Worm (Caenorhabditis elegans) whole organism, L2 larva: ENCODE results near the gene rpt-2.

Experiments used
- C34F6.9 ChIP-seq: fragments of 150-350 bp; optimal IDR thresholded peaks from 2 replicates; lab custom pipeline; 2014; ENCODE audit warnings: missing biosample characterization, missing genetic modification characterization
- Y55F3AM.14 ChIP-seq: fragments of 200-800 bp; sonication (Bioruptor generic); optimal IDR thresholded peaks from 2 replicates; lab custom pipeline; 2018; ENCODE audit warnings: mild to moderate bottlenecking, missing genetic modification characterization, missing compliant biosample characterization
- ZK546.5 ChIP-seq: sonication (generic microtip); optimal IDR thresholded peaks from 2 replicates; lab custom pipeline; 2017; ENCODE audit warnings: missing biosample characterization, missing genetic modification characterization
- alr-1 ChIP-seq: fragments of 150-350 bp; optimal IDR thresholded peaks from 2 replicates; lab custom pipeline; 2014; ENCODE audit warnings: missing biosample characterization, missing genetic modification characterization
- aly-2 ChIP-seq: fragments of 150-350 bp; optimal IDR thresholded peaks from 2 replicates; lab custom pipeline; 2014; ENCODE audit warnings: missing biosample characterization, missing genetic modification characterization
- ama-1 ChIP-seq: fragments of 150-350 bp; optimal IDR thresholded peaks from 2 replicates; lab custom pipeline; 2018; ENCODE audit warnings: inconsistent platforms
- blmp-1 ChIP-seq: sonication (generic microtip); optimal IDR thresholded peaks from 2 replicates; lab custom pipeline; 2017; ENCODE audit warnings: missing genetic modification characterization, mild to moderate bottlenecking, missing compliant biosample characterization, antibody characterized with exemption, moderate library complexity; ENCODE audit not compliant: insufficient read depth
- ceh-16 ChIP-seq: fragments of 150-350 bp; optimal IDR thresholded peaks from 2 replicates; lab custom pipeline; 2014; ENCODE audit warnings: missing biosample characterization, missing genetic modification characterization
- ceh-82 ChIP-seq: fragments of 150-350 bp; optimal IDR thresholded peaks from 2 replicates; lab custom pipeline; 2014; ENCODE audit warnings: missing biosample characterization, missing genetic modification characterization
- crh-2 ChIP-seq: sonication (generic microtip); optimal IDR thresholded peaks from 2 replicates; lab custom pipeline; 2017; ENCODE audit warnings: missing biosample characterization, missing genetic modification characterization
- dmd-4 ChIP-seq: sonication (generic microtip); optimal IDR thresholded peaks from 2 replicates; lab custom pipeline; 2017; ENCODE audit warnings: missing biosample characterization, missing genetic modification characterization
- egl-27 ChIP-seq: sonication (generic microtip); optimal IDR thresholded peaks from 3 replicates; lab custom pipeline; 2017; ENCODE audit warnings: missing biosample characterization, missing genetic modification reagents, missing genetic modification characterization
- elt-1 ChIP-seq: fragments of 150-350 bp; optimal IDR thresholded peaks from 2 replicates; lab custom pipeline; 2014; ENCODE audit warnings: missing biosample characterization, missing genetic modification characterization
- elt-3 ChIP-seq: sonication (generic microtip); optimal IDR thresholded peaks from 2 replicates; lab custom pipeline; 2017; ENCODE audit warnings: missing biosample characterization, missing genetic modification characterization
- fos-1 ChIP-seq: fragments of 150-350 bp; optimal IDR thresholded peaks from 2 replicates; lab custom pipeline; 2014; ENCODE audit warnings: missing biosample characterization, missing genetic modification characterization
- gmeb-1 ChIP-seq: fragments of 150-350 bp; optimal IDR thresholded peaks from 2 replicates; lab custom pipeline; 2014; ENCODE audit warnings: missing biosample characterization, missing genetic modification characterization
- lin-11 ChIP-seq: fragments of 150-350 bp; sonication (generic microtip); optimal IDR thresholded peaks from 2 replicates; lab custom pipeline; 2014; ENCODE audit warnings: missing biosample characterization, missing genetic modification characterization, inconsistent platforms, mixed read lengths
- lin-13 ChIP-seq: fragments of 150-350 bp; optimal IDR thresholded peaks from 2 replicates; lab custom pipeline; 2014; ENCODE audit warnings: missing biosample characterization, missing genetic modification reagents, missing genetic modification characterization
- lin-39 ChIP-seq: fragments of 150-350 bp; optimal IDR thresholded peaks from 2 replicates; lab custom pipeline; 2014; ENCODE audit warnings: missing biosample characterization, missing genetic modification reagents, missing genetic modification characterization
- lsy-2 ChIP-seq, 2 experiments: fragments of 150-350 bp in 1 of 2; sonication (generic microtip) in 1 of 2; optimal IDR thresholded peaks; 2 replicates each; lab custom pipeline; 2014 to 2017; ENCODE audit warnings: missing biosample characterization in 2 of 2, missing genetic modification characterization in 2 of 2
- mab-5 ChIP-seq: fragments of 150-350 bp; optimal IDR thresholded peaks from 2 replicates; lab custom pipeline; 2014; ENCODE audit warnings: missing biosample characterization, missing genetic modification characterization
- mbf-1 ChIP-seq: sonication (generic microtip); optimal IDR thresholded peaks from 2 replicates; lab custom pipeline; 2017; ENCODE audit warnings: missing biosample characterization, missing genetic modification characterization
- mdl-1 ChIP-seq, 2 experiments: fragments of 150-350 bp in 1 of 2; sonication (generic microtip) in 1 of 2; optimal IDR thresholded peaks; 2 replicates each; lab custom pipeline; 2017; ENCODE audit warnings: missing biosample characterization in 2 of 2, missing genetic modification characterization in 2 of 2
- nhr-10 ChIP-seq: sonication (generic microtip); optimal IDR thresholded peaks from 2 replicates; lab custom pipeline; 2017; ENCODE audit warnings: missing biosample characterization, missing genetic modification characterization
- nhr-11 ChIP-seq: fragments of 150-350 bp; optimal IDR thresholded peaks from 2 replicates; lab custom pipeline; 2014; ENCODE audit warnings: missing biosample characterization, missing genetic modification characterization
- nhr-12 ChIP-seq: fragments of 150-350 bp; optimal IDR thresholded peaks from 2 replicates; lab custom pipeline; 2014; ENCODE audit warnings: missing biosample characterization, missing genetic modification characterization
- nhr-129 ChIP-seq: fragments of 150-350 bp; optimal IDR thresholded peaks from 2 replicates; lab custom pipeline; 2014; ENCODE audit warnings: missing biosample characterization, missing genetic modification characterization
- nhr-21 ChIP-seq: fragments of 150-350 bp; optimal IDR thresholded peaks from 2 replicates; lab custom pipeline; 2014; ENCODE audit warnings: missing biosample characterization, missing genetic modification characterization
- nhr-23 ChIP-seq: fragments of 150-350 bp; optimal IDR thresholded peaks from 2 replicates; lab custom pipeline; 2014; ENCODE audit warnings: missing biosample characterization, missing genetic modification reagents, missing genetic modification characterization
- nhr-237 ChIP-seq: fragments of 150-350 bp; optimal IDR thresholded peaks from 2 replicates; lab custom pipeline; 2014; ENCODE audit warnings: missing biosample characterization, missing genetic modification characterization
- nhr-25 ChIP-seq: fragments of 150-350 bp; sonication (generic microtip); optimal IDR thresholded peaks from 3 replicates; lab custom pipeline; 2014; ENCODE audit warnings: missing biosample characterization, missing genetic modification characterization
- nhr-6 ChIP-seq: fragments of 150-350 bp; optimal IDR thresholded peaks from 2 replicates; lab custom pipeline; 2014; ENCODE audit warnings: missing biosample characterization, missing genetic modification characterization
- nhr-77 ChIP-seq: fragments of 150-350 bp; optimal IDR thresholded peaks from 2 replicates; lab custom pipeline; 2014; ENCODE audit warnings: missing biosample characterization, missing genetic modification characterization
- peb-1 ChIP-seq: fragments of 150-350 bp; optimal IDR thresholded peaks from 2 replicates; lab custom pipeline; 2014; ENCODE audit warnings: missing biosample characterization, missing genetic modification characterization
- sem-4 ChIP-seq: fragments of 150-350 bp; optimal IDR thresholded peaks from 2 replicates; lab custom pipeline; 2014; ENCODE audit warnings: missing biosample characterization, missing genetic modification reagents, missing genetic modification characterization
- skn-1 ChIP-seq: sonication (generic microtip); optimal IDR thresholded peaks from 2 replicates; lab custom pipeline; 2017; ENCODE audit warnings: missing biosample characterization, missing genetic modification characterization
- sma-3 ChIP-seq: sonication (generic microtip); optimal IDR thresholded peaks from 2 replicates; lab custom pipeline; 2016; ENCODE audit warnings: missing genetic modification reagents, missing genetic modification characterization, missing compliant biosample characterization
- sma-9 ChIP-seq, 2 experiments: fragments of 150-350 bp in 1 of 2; sonication (generic microtip) in 1 of 2; optimal IDR thresholded peaks; 2 replicates each; lab custom pipeline; 2014 to 2016; ENCODE audit warnings: missing genetic modification characterization in 2 of 2, mild to moderate bottlenecking in 1 of 2, missing biosample characterization in 1 of 2, missing compliant biosample characterization in 1 of 2, missing genetic modification reagents in 1 of 2, moderate library complexity in 1 of 2
- snpc-4 ChIP-seq: fragments of 150-350 bp; optimal IDR thresholded peaks from 2 replicates; lab custom pipeline; 2014; ENCODE audit warnings: missing biosample characterization, missing genetic modification characterization
- unc-39 ChIP-seq: fragments of 150-350 bp; optimal IDR thresholded peaks from 2 replicates; lab custom pipeline; 2014; ENCODE audit warnings: missing biosample characterization, missing genetic modification characterization
- unc-55 ChIP-seq: fragments of 150-350 bp; sonication (generic microtip); optimal IDR thresholded peaks from 3 replicates; lab custom pipeline; 2014; ENCODE audit warnings: missing biosample characterization, missing genetic modification reagents, missing genetic modification characterization
- ztf-1 ChIP-seq: fragments of 200-800 bp; sonication (Bioruptor generic); conservative IDR thresholded peaks from 2 replicates; pipeline ENCODE4 v1.3.6; 2022; ENCODE audit warnings: missing genetic modification characterization, missing compliant biosample characterization
- ztf-11 ChIP-seq: sonication (generic microtip); optimal IDR thresholded peaks from 2 replicates; lab custom pipeline; 2017; ENCODE audit warnings: missing biosample characterization, missing genetic modification characterization
- ztf-4 ChIP-seq: fragments of 150-350 bp; optimal IDR thresholded peaks from 2 replicates; lab custom pipeline; 2014; ENCODE audit warnings: missing biosample characterization, missing genetic modification characterization

rpt-2 gene

ce11 chrV:6067112-6067511 lies 49.6 kb upstream of the rpt-2 start, which contains the start of gene srh-10:
srh-10 (minus strand) TSS chrV:6067140.
- no peak for TF ChIP-seq alr-1 (tag; lab: Kevin White, UChicago)
- no peak for TF ChIP-seq ZK546.5
- no peak for TF ChIP-seq nhr-237 (tag; lab: Kevin White, UChicago)
- no peak for TF ChIP-seq lin-11
- TF ChIP-seq ztf-1: no peak
- TF ChIP-seq ceh-82 (tag; lab: Kevin White, UChicago): no peak
- no peak for TF ChIP-seq elt-3 (tag; lab: Kevin White, UChicago)
- TF ChIP-seq Y55F3AM.14 (GFP tag; lab: Kevin White, UChicago): no peak
- TF ChIP-seq ztf-11 (tag; lab: Kevin White, UChicago): no peak
- no peak for TF ChIP-seq sma-3 (GFP tag; lab: Kevin White, UChicago)
- no peak for TF ChIP-seq fos-1
- no peak for TF ChIP-seq C34F6.9 (tag; lab: Kevin White, UChicago)
- TF ChIP-seq mab-5 (tag; lab: Kevin White, UChicago): no peak
- no peak for TF ChIP-seq ztf-4 (tag; lab: Kevin White, UChicago)
- TF ChIP-seq ceh-16 (tag; lab: Kevin White, UChicago): no peak
- TF ChIP-seq nhr-10: no peak
- TF ChIP-seq nhr-6 (tag; lab: Kevin White, UChicago): no peak
- no peak for TF ChIP-seq skn-1 (tag; lab: Kevin White, UChicago)

DNA sequence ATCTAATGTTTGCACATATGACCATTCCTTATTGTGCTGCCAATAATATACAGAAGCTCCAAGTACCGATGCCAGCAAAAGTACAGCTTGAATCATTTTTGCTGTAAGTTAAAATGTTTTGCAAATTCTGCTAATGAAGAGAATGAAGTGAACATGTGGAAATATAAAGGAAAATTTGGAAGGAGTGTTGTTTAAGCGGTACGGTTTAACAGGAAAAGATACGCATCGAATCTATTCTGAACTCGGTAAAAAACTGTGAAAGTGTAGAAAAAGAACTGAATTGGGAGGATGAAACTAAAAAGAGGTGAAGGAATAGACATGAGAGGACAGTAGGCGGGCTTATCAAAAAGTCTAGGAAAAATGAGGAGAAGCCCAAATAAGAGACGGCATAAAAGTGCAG lies 45.9 kb upstream of the rpt-2 start, which contains the start of gene Y38A10A.2:
Gene Y38A10A.2 (minus strand): TSS at position 101 of the 400 bp plus-strand sequence.
- TF ChIP-seq mab-5 (tag; lab: Kevin White, UChicago) (no peak), blmp-1 (tag; lab: Kevin White, UChicago) (no peak), sem-4 (tag; lab: Kevin White, UChicago) (no peak), sma-3 (GFP tag; lab: Kevin White, UChicago) (no peak), ceh-16 (tag; lab: Kevin White, UChicago) (no peak), peb-1 (no peak), C34F6.9 (tag; lab: Kevin White, UChicago) (no peak)

DNA sequence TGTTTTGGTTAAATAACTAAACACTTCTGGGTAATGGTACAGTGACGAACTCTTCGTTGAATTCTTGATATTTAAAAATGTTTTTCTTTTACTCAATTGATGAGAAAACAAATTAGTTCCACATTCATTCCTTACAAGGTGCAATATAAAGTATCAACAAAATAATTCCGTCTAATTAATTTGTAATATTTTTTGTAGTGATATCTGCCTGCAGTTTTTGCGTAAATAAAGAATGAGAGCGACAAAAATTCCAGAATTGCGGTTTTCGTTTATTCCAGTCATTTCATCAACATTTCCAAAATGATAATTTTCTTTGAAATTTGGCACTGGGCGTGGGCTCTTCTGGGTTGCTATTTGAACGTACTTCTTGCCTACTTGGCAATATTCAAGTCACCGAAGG lies 37.8 kb upstream of the rpt-2 start, which contains the start of gene srd-20:
Gene srd-20 (plus strand): TSS at position 301 of the 400 bp plus-strand sequence.
- TF ChIP-seq nhr-23 (tag; lab: Kevin White, UChicago): no peak
- no peak for TF ChIP-seq ceh-82 (tag; lab: Kevin White, UChicago)
- no peak for TF ChIP-seq lin-13 (GFP tag; lab: Kevin White, UChicago)

- TF ChIP-seq ama-1 (lab: Kevin White, UChicago) (no peak), nhr-12 (no peak), mdl-1 (tag; optimal IDR thresholded peaks at IDR 0.05; lab: Kevin White, UChicago) (peak in 1 of 2 experiments; percentile 31), crh-2 (tag; lab: Kevin White, UChicago) (peak; percentile 89), elt-3 (tag; lab: Kevin White, UChicago) (no peak), ztf-1 (no peak), nhr-77 (tag; lab: Kevin White, UChicago) (peak; percentile 10), ceh-82 (tag; lab: Kevin White, UChicago) (peak; percentile 17), snpc-4 (tag; lab: Kevin White, UChicago) (peak; percentile 22), C34F6.9 (tag; lab: Kevin White, UChicago) (peak; percentile 97), elt-1 (tag; lab: Kevin White, UChicago) (no peak), skn-1 (tag; lab: Kevin White, UChicago) (peak; percentile 47), sma-9 (GFP tag; optimal IDR thresholded peaks at IDR 0.05; lab: Kevin White, UChicago) (peak; percentile 90), sma-9 (tag; optimal IDR thresholded peaks at IDR 0.05; lab: Kevin White, UChicago) (no peak), egl-27 (tag; lab: Kevin White, UChicago) (peak; percentile 22), Y55F3AM.14 (GFP tag; lab: Kevin White, UChicago) (no peak), nhr-25 (tag; lab: Kevin White, UChicago) (peak; percentile 73), unc-55 (peak; percentile 97), ceh-16 (tag; lab: Kevin White, UChicago) (peak; percentile 32), nhr-129 (tag; lab: Kevin White, UChicago) (peak; percentile 89), mab-5 (tag; lab: Kevin White, UChicago) (peak; percentile 91), dmd-4 (tag; lab: Kevin White, UChicago) (no peak), unc-39 (no peak), nhr-10 (no peak), gmeb-1 (tag; lab: Kevin White, UChicago) (peak; percentile 68), sem-4 (tag; lab: Kevin White, UChicago) (peak; percentile 87), lin-39 (no peak), ZK546.5 (no peak), peb-1 (no peak), lin-13 (GFP tag; lab: Kevin White, UChicago) (peak; percentile 85), nhr-237 (tag; lab: Kevin White, UChicago) (no peak), fos-1 (peak; percentile 97), aly-2 (tag; lab: Kevin White, UChicago) (no peak), lsy-2 (tag; optimal IDR thresholded peaks at IDR 0.05; lab: Kevin White, UChicago) (peak; percentile 43 to 91), nhr-11 (tag; lab: Kevin White, UChicago) (no peak), sma-3 (GFP tag; lab: Kevin White, UChicago) (peak; percentile 74), nhr-21 (tag; lab: Kevin White, UChicago) (peak; percentile 22), ztf-4 (tag; lab: Kevin White, UChicago) (peak; percentile 73), mbf-1 (no peak)
Measured at ce11 chrV:6053188-6053687, 35.8 kb upstream of the rpt-2 start, which contains the start of gene seip-1. seip-1 (minus strand) TSS chrV:6053238.
